Worm (Caenorhabditis elegans) whole organism, mixed stage, embryonic: ENCODE measurements around the gene R02D5.3.

Experiments used
- ces-1 ChIP-seq: fragments of 150-350 bp; optimal IDR thresholded peaks from 2 replicates; lab custom pipeline; 2014; ENCODE audit warnings: missing biosample characterization, missing genetic modification reagents, missing genetic modification characterization
- nhr-237 ChIP-seq: fragments of 150-350 bp; optimal IDR thresholded peaks from 2 replicates; lab custom pipeline; 2014; ENCODE audit warnings: missing biosample characterization, missing genetic modification characterization
- nhr-76 ChIP-seq: sonication (generic microtip); optimal IDR thresholded peaks from 2 replicates; lab custom pipeline; 2017; ENCODE audit warnings: missing biosample characterization, missing genetic modification characterization
- pha-4 ChIP-seq: fragments of 150-350 bp; optimal IDR thresholded peaks from 2 replicates; lab custom pipeline; 2018; ENCODE audit warnings: missing biosample characterization, missing genetic modification reagents, missing genetic modification characterization
- sptf-1 ChIP-seq: sonication (generic microtip); optimal IDR thresholded peaks from 2 replicates; lab custom pipeline; 2017; ENCODE audit warnings: mild to moderate bottlenecking, missing genetic modification characterization, moderate library complexity, missing compliant biosample characterization

DNA sequence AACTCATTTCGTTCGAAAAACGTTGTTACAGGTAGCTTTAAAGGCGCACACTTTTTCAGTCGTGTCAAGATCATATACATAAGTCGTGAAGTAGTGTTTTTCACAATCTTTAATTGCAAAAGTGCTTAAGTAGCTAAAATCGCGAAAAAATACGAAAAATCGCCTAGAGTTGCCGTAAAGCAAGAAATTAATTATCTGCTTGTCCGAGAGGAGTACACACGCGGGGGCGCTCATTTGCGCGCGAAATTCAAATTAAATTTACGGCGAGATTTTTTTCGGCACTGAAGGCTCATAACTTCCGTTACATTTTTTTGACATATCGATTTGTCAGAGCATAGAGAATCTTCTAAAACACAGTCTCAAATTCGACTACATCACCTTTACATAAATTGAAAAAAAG is 22.8 kb upstream of the R02D5.3 start:
- TF ChIP-seq sptf-1 (no peak), pha-4 (tag; lab: Kevin White, UChicago) (no peak), ces-1 (GFP tag; lab: Kevin White, UChicago) (no peak), nhr-237 (tag; lab: Kevin White, UChicago) (no peak), nhr-76 (tag; lab: Kevin White, UChicago) (no peak)
